Fruit fly (Drosophila melanogaster): ENCODE measurements around the gene CG10591.

CG10591 gene

dm6 chr3L:5611732-5612250 is 12.3 kb upstream of the CG10591 start (continued):
- TF ChIP-seq CG9797 (GFP tag; optimal IDR thresholded peaks at IDR 0.05) (peak; percentile 4), CG12391 (tag; optimal IDR thresholded peaks at IDR 0.05) (peak; percentile 90), Asciz (GFP tag; optimal IDR thresholded peaks at IDR 0.05) (peak; percentile 83), gsb-n (tag; optimal IDR thresholded peaks at IDR 0.05) (peak; percentile 95), zf30C (GFP tag; optimal IDR thresholded peaks at IDR 0.05) (no peak), Doc3 (GFP tag; IDR thresholded peaks at IDR 0.05; ENCODE audit: partially characterized antibody) (no peak), MTF-1 (GFP tag; optimal IDR thresholded peaks at IDR 0.05; ENCODE audit: borderline replicate concordance) (peak; percentile 43), insv (GFP tag; optimal IDR thresholded peaks at IDR 0.05) (no peak), CG13624 (GFP tag; optimal IDR thresholded peaks at IDR 0.05) (no peak), Dll (GFP tag; IDR thresholded peaks at IDR 0.05; ENCODE audit: partially characterized antibody) (no peak), ab (GFP tag; optimal IDR thresholded peaks at IDR 0.05) (no peak), tx (GFP tag; optimal IDR thresholded peaks at IDR 0.05) (no peak), CG6683 (GFP tag; optimal IDR thresholded peaks at IDR 0.05) (no peak), gro (GFP tag; optimal IDR thresholded peaks at IDR 0.05) (no peak), Fer1 (GFP tag; optimal IDR thresholded peaks at IDR 0.05) (no peak), Spps (tag; optimal IDR thresholded peaks at IDR 0.05) (peak; percentile 92), Jarid2 (GFP tag; optimal IDR thresholded peaks at IDR 0.05) (peak; percentile 54), zfh1 (GFP tag; IDR thresholded peaks at IDR 0.05) (0 out of 3 replicates have a peak, but pooled peaks have one; percentile 23), CG33557 (GFP tag; optimal IDR thresholded peaks at IDR 0.05) (peak; percentile 90), pum (GFP tag; optimal IDR thresholded peaks at IDR 0.05) (peak; percentile 60), aop (GFP tag; IDR thresholded peaks at IDR 0.05) (no peak), CG4707 (GFP tag; optimal IDR thresholded peaks at IDR 0.05) (peak; percentile 73), CG8089 (GFP tag; optimal IDR thresholded peaks at IDR 0.05) (peak; percentile 29), Hr3 (GFP tag; optimal IDR thresholded peaks at IDR 0.05) (peak; percentile 75), chif (GFP tag; optimal IDR thresholded peaks at IDR 0.05) (peak; percentile 33 to 73), unpg (GFP tag; optimal IDR thresholded peaks at IDR 0.05) (peak; percentile 92), Nf-YB (GFP tag; optimal IDR thresholded peaks at IDR 0.05) (peak; percentile 77), CrebB (tag; optimal IDR thresholded peaks at IDR 0.05) (peak; percentile 76), sna (GFP tag; IDR thresholded peaks at IDR 0.05; ENCODE audit: partially characterized antibody) (no peak), CG31365 (tag; optimal IDR thresholded peaks at IDR 0.05) (peak; percentile 32), NC2β (GFP tag; optimal IDR thresholded peaks at IDR 0.05) (peak; percentile 42), CG7271 (tag; optimal IDR thresholded peaks at IDR 0.05) (peak; percentile 50), Camta (GFP tag; optimal IDR thresholded peaks at IDR 0.05) (peak; percentile 1), CG6254 (GFP tag; optimal IDR thresholded peaks at IDR 0.05) (peak; percentile 77), CG10321 (GFP tag; IDR thresholded peaks at IDR 0.05) (peak; percentile 7; the same call in 1 of the 2 replicates), Atf3 (GFP tag; optimal IDR thresholded peaks at IDR 0.05) (no peak), CG14710 (tag; optimal IDR thresholded peaks at IDR 0.05) (peak; percentile 91), oc (tag; optimal IDR thresholded peaks at IDR 0.05) (peak; percentile 86), Ssrp (tag; optimal IDR thresholded peaks at IDR 0.05) (peak; percentile 85), nmo (GFP tag; optimal IDR thresholded peaks at IDR 0.05) (peak; percentile 88), ro (GFP tag; IDR thresholded peaks at IDR 0.05) (peak; percentile 60; the same call in 1 of the 2 replicates), Bdp1 (GFP tag; optimal IDR thresholded peaks at IDR 0.05) (no peak), CG15011 (GFP tag; optimal IDR thresholded peaks at IDR 0.05) (peak; percentile 56), dpn (GFP tag; optimal IDR thresholded peaks at IDR 0.05) (peak in 1 of 2 experiments; percentile 78), CG7357 (GFP tag; IDR thresholded peaks at IDR 0.05) (peak; percentile 42; the same call in 1 of the 3 replicates), sim (GFP tag; IDR thresholded peaks at IDR 0.05) (no peak), wdn (GFP tag; IDR thresholded peaks at IDR 0.05) (no peak), emc (GFP tag; optimal IDR thresholded peaks at IDR 0.05) (no peak), CG10366 (GFP tag; IDR thresholded peaks at IDR 0.05) (peak; percentile 69)
